Worm (Caenorhabditis elegans): ENCODE results near the gene pdhk-2.

DNA sequence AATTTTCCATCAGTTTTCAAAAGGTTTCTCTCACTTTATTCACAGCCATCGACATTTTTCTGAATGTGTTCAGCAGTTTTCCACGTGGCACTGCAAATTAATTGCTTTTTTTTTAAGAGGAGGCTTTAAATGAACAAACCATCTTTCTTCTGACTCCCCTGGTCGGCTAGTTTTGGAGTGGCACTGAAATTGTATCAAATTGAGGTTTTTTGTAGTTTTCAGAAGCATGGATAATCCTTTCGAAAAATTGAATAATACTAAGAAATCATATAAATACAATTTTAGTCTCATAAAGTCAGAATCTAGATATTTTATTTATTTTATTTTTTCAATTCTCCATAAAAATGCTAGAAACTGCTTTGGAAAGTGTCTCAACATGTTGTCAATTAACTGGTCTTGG is 36.4 kb downstream of the pdhk-2 start, which contains the start of gene B0303.16:
- TF ChIP-seq W03F9.2 (tag; optimal IDR thresholded peaks at IDR 0.05), result no peak
- TF ChIP-seq dao-5 (tag; optimal IDR thresholded peaks at IDR 0.05), result no peak
- no peak for TF ChIP-seq him-1 (tag; optimal IDR thresholded peaks at IDR 0.05)
